Fruit fly (Drosophila melanogaster) whole organism, embryonic: ENCODE data around the gene Xe7.

Experiments used
- B-H2 ChIP-seq: fragments of 200-800 bp; sonication (Bioruptor generic); optimal IDR thresholded peaks from 2 replicates; lab custom pipeline; 2018; ENCODE audit warnings: missing biosample characterization, mild to moderate bottlenecking, missing genetic modification characterization
- BtbVII ChIP-seq: fragments of 200-800 bp; sonication (Bioruptor generic); optimal IDR thresholded peaks from 3 replicates; lab custom pipeline; 2017; ENCODE audit warnings: missing biosample characterization, mild to moderate bottlenecking, missing genetic modification characterization
- CG10462 ChIP-seq: fragments of 200-800 bp; sonication (Bioruptor generic); optimal IDR thresholded peaks from 2 replicates; lab custom pipeline; 2016; ENCODE audit warnings: missing biosample characterization, missing genetic modification characterization
- CG11695 ChIP-seq: fragments of 200-800 bp; sonication (Bioruptor generic); IDR thresholded peaks from 3 replicates; pipeline ENCODE4 v1.3.6; 2022; ENCODE audit warnings: missing biosample characterization, missing genetic modification characterization
- CG12155 ChIP-seq: fragments of 200-800 bp; sonication (Bioruptor generic); optimal IDR thresholded peaks from 3 replicates; lab custom pipeline; 2016; ENCODE audit warnings: missing biosample characterization, missing genetic modification characterization
- CG13624 ChIP-seq: fragments of 200-800 bp; sonication (Bioruptor generic); optimal IDR thresholded peaks from 2 replicates; lab custom pipeline; 2016; ENCODE audit warnings: missing biosample characterization, missing genetic modification characterization
- CG13894 ChIP-seq: fragments of 200-800 bp; sonication (Bioruptor generic); optimal IDR thresholded peaks from 3 replicates; lab custom pipeline; 2018; ENCODE audit warnings: missing biosample characterization, mild to moderate bottlenecking, missing genetic modification characterization, moderate library complexity
- CG14014 ChIP-seq: fragments of 200-800 bp; sonication (Bioruptor generic); IDR thresholded peaks from 2 replicates; pipeline ENCODE4 v1.3.6; 2022; ENCODE audit warnings: missing biosample characterization, missing genetic modification characterization
- CG14050 ChIP-seq: fragments of 200-800 bp; sonication (Bioruptor generic); IDR thresholded peaks from 3 replicates; pipeline ENCODE4 v1.3.6; 2022; ENCODE audit warnings: missing biosample characterization, missing genetic modification characterization
- CG17359 ChIP-seq: fragments of 200-800 bp; sonication (Bioruptor generic); optimal IDR thresholded peaks from 3 replicates; lab custom pipeline; 2018; ENCODE audit warnings: missing biosample characterization, mild to moderate bottlenecking, missing genetic modification characterization, moderate library complexity
- CG17612 ChIP-seq: fragments of 200-800 bp; sonication (Bioruptor generic); IDR thresholded peaks from 2 replicates; pipeline ENCODE4 v1.3.6; 2022; ENCODE audit warnings: missing biosample characterization, missing genetic modification characterization
- CG17802 ChIP-seq: fragments of 200-800 bp; sonication (Bioruptor generic); optimal IDR thresholded peaks from 2 replicates; lab custom pipeline; 2018; ENCODE audit warnings: missing biosample characterization, mild to moderate bottlenecking, missing genetic modification characterization, moderate library complexity
- CG17829 ChIP-seq: fragments of 200-800 bp; optimal IDR thresholded peaks from 2 replicates; lab custom pipeline; 2019; ENCODE audit warnings: missing biosample characterization, mild to moderate bottlenecking, missing genetic modification characterization, moderate library complexity
- CG17912 ChIP-seq: fragments of 200-800 bp; sonication (Bioruptor generic); optimal IDR thresholded peaks from 2 replicates; lab custom pipeline; 2018; ENCODE audit warnings: missing biosample characterization, mild to moderate bottlenecking, missing genetic modification characterization
- CG2129 ChIP-seq: fragments of 200-800 bp; sonication (Bioruptor generic); IDR thresholded peaks from 2 replicates; pipeline ENCODE4 v1.3.6; 2022; ENCODE audit warnings: missing biosample characterization, missing genetic modification characterization; ENCODE audit not compliant: partially characterized antibody
- CG31224 ChIP-seq: fragments of 200-800 bp; sonication (Bioruptor generic); IDR thresholded peaks from 2 replicates; pipeline ENCODE4 v1.3.6; 2022; ENCODE audit warnings: missing biosample characterization, missing genetic modification characterization
- CG31388 ChIP-seq: fragments of 200-800 bp; sonication (Bioruptor generic); optimal IDR thresholded peaks from 2 replicates; lab custom pipeline; 2016; ENCODE audit warnings: missing biosample characterization, missing genetic modification characterization
- CG31441 ChIP-seq: fragments of 200-800 bp; sonication (Bioruptor generic); IDR thresholded peaks from 2 replicates; pipeline ENCODE4 v1.3.6; 2022; ENCODE audit warnings: missing biosample characterization, missing genetic modification characterization
- CG34376 ChIP-seq: fragments of 200-800 bp; sonication (Bioruptor generic); optimal IDR thresholded peaks from 2 replicates; lab custom pipeline; 2018; ENCODE audit warnings: missing biosample characterization, mild to moderate bottlenecking, missing genetic modification characterization
- CG3995 ChIP-seq: fragments of 200-800 bp; sonication (Bioruptor generic); optimal IDR thresholded peaks from 3 replicates; lab custom pipeline; 2016; ENCODE audit warnings: missing biosample characterization, missing genetic modification characterization
- CG7745 ChIP-seq: fragments of 200-800 bp; sonication (Bioruptor generic); optimal IDR thresholded peaks from 2 replicates; lab custom pipeline; 2018; ENCODE audit warnings: missing biosample characterization, mild to moderate bottlenecking, missing genetic modification characterization, moderate library complexity
- CG8359 ChIP-seq: fragments of 200-800 bp; sonication (Bioruptor generic); optimal IDR thresholded peaks from 2 replicates; lab custom pipeline; 2017; ENCODE audit warnings: missing biosample characterization, mild to moderate bottlenecking, missing genetic modification characterization, borderline replicate concordance
- CG8765 ChIP-seq: fragments of 200-800 bp; sonication (Bioruptor generic); IDR thresholded peaks from 2 replicates; pipeline ENCODE4 v1.3.6; 2022; ENCODE audit warnings: missing biosample characterization, missing genetic modification characterization
- E2f1 ChIP-seq: fragments of 200-800 bp; sonication (Bioruptor generic); IDR thresholded peaks from 2 replicates; pipeline ENCODE4 v1.3.6; 2022; ENCODE audit warnings: missing biosample characterization, missing genetic modification characterization
- GATAe ChIP-seq: fragments of 200-800 bp; sonication (Bioruptor generic); conservative IDR thresholded peaks from 2 replicates; pipeline ENCODE4 v1.3.6; 2022; ENCODE audit warnings: missing biosample characterization, missing genetic modification characterization
- Hr51 ChIP-seq, 2 experiments: fragments of 200-800 bp; sonication (Bioruptor generic); optimal IDR thresholded peaks; 2 replicates in 1 of 2; 3 replicates in 1 of 2; lab custom pipeline; 2016 to 2018; ENCODE audit warnings: missing biosample characterization in 2 of 2, missing genetic modification characterization in 2 of 2, mild to moderate bottlenecking in 1 of 2, moderate library complexity in 1 of 2
- Mes4 ChIP-seq: fragments of 200-800 bp; sonication (Bioruptor generic); optimal IDR thresholded peaks from 2 replicates; lab custom pipeline; 2016; ENCODE audit warnings: missing biosample characterization, missing genetic modification characterization
- Neu2 ChIP-seq: fragments of 200-800 bp; sonication (Bioruptor generic); optimal IDR thresholded peaks from 3 replicates; lab custom pipeline; 2016; ENCODE audit warnings: missing biosample characterization, missing genetic modification characterization, borderline replicate concordance
- Nf-YA ChIP-seq: fragments of 200-800 bp; sonication (Bioruptor generic); IDR thresholded peaks from 2 replicates; pipeline ENCODE4 v1.3.6; 2022; ENCODE audit warnings: missing biosample characterization, missing genetic modification characterization
- Ravus ChIP-seq: fragments of 200-800 bp; sonication (Bioruptor generic); IDR thresholded peaks from 2 replicates; pipeline ENCODE4 v1.3.6; 2022; ENCODE audit warnings: missing biosample characterization, missing genetic modification characterization
- Tbp ChIP-seq: fragments of >200 bp; optimal IDR thresholded peaks from 2 replicates; lab custom pipeline; 2018; ENCODE audit warnings: missing biosample characterization, missing genetic modification characterization
- br ChIP-seq: fragments of >200 bp; optimal IDR thresholded peaks from 2 replicates; lab custom pipeline; 2017
- cas ChIP-seq: fragments of 200-800 bp; sonication (Bioruptor generic); IDR thresholded peaks from 2 replicates; pipeline ENCODE4 v1.3.6; 2022; ENCODE audit warnings: missing biosample characterization, missing genetic modification characterization
- chm ChIP-seq: fragments of 200-800 bp; sonication (Bioruptor generic); IDR thresholded peaks from 2 replicates; pipeline ENCODE4 v1.3.6; 2022; ENCODE audit warnings: missing biosample characterization, missing genetic modification characterization
- disco-r ChIP-seq: fragments of 200-800 bp; sonication (Bioruptor generic); optimal IDR thresholded peaks from 2 replicates; lab custom pipeline; 2016; ENCODE audit warnings: missing biosample characterization, missing genetic modification characterization
- gsb ChIP-seq: fragments of 200-800 bp; sonication (Bioruptor generic); IDR thresholded peaks from 2 replicates; pipeline ENCODE4 v1.3.6; 2022; ENCODE audit warnings: missing biosample characterization, missing genetic modification characterization
- hth ChIP-seq: fragments of >200 bp; optimal IDR thresholded peaks from 2 replicates; lab custom pipeline; 2017; ENCODE audit warnings: inconsistent platforms
- ind ChIP-seq: fragments of 200-800 bp; sonication (Bioruptor generic); optimal IDR thresholded peaks from 3 replicates; lab custom pipeline; 2016; ENCODE audit warnings: missing biosample characterization, missing genetic modification characterization
- knrl ChIP-seq: fragments of 200-800 bp; sonication (Bioruptor generic); IDR thresholded peaks from 3 replicates; pipeline ENCODE4 v1.3.6; 2022; ENCODE audit warnings: missing biosample characterization, missing genetic modification characterization; ENCODE audit not compliant: partially characterized antibody
- lbe ChIP-seq: fragments of 200-800 bp; sonication (Bioruptor generic); optimal IDR thresholded peaks from 2 replicates; lab custom pipeline; 2016; ENCODE audit warnings: missing biosample characterization, mild to moderate bottlenecking, missing genetic modification characterization
- lilli ChIP-seq: fragments of 200-800 bp; sonication (Bioruptor generic); optimal IDR thresholded peaks from 3 replicates; lab custom pipeline; 2016; ENCODE audit warnings: missing biosample characterization, missing genetic modification characterization
- nmo ChIP-seq: fragments of 200-800 bp; sonication (Bioruptor generic); optimal IDR thresholded peaks from 2 replicates; lab custom pipeline; 2018; ENCODE audit warnings: missing biosample characterization, mild to moderate bottlenecking, missing genetic modification characterization, moderate library complexity
- oc ChIP-seq: fragments of 200-800 bp; sonication (Bioruptor generic); optimal IDR thresholded peaks from 2 replicates; lab custom pipeline; 2018; ENCODE audit warnings: missing biosample characterization, mild to moderate bottlenecking, missing genetic modification characterization, moderate library complexity
- psq ChIP-seq: fragments of 200-800 bp; sonication (Bioruptor generic); optimal IDR thresholded peaks from 2 replicates; lab custom pipeline; 2017; ENCODE audit warnings: missing biosample characterization, missing genetic modification characterization
- pzg ChIP-seq: fragments of 200-800 bp; sonication (Bioruptor generic); optimal IDR thresholded peaks from 3 replicates; lab custom pipeline; 2018; ENCODE audit warnings: missing biosample characterization, mild to moderate bottlenecking, missing genetic modification characterization, moderate library complexity
- rib ChIP-seq: fragments of 200-800 bp; sonication (Bioruptor generic); IDR thresholded peaks from 2 replicates; pipeline ENCODE4 v1.3.6; 2022; ENCODE audit warnings: missing biosample characterization, missing genetic modification characterization
- sens ChIP-seq: fragments of 200-800 bp; sonication (Bioruptor generic); peaks from one replicate; lab custom pipeline; 2016; ENCODE audit warnings: missing biosample characterization, missing genetic modification characterization
- sisA ChIP-seq: fragments of 200-800 bp; sonication (Bioruptor generic); IDR thresholded peaks from 2 replicates; pipeline ENCODE4 v1.3.6; 2022; ENCODE audit warnings: missing biosample characterization, missing genetic modification characterization
- sr ChIP-seq: fragments of 200-800 bp; sonication (Bioruptor generic); IDR thresholded peaks from 3 replicates; pipeline ENCODE4 v1.3.6; 2022; ENCODE audit warnings: missing biosample characterization, missing genetic modification characterization
- vnd ChIP-seq: fragments of 200-800 bp; sonication (Bioruptor generic); IDR thresholded peaks from 3 replicates; pipeline ENCODE4 v1.3.6; 2022; ENCODE audit warnings: missing biosample characterization, missing genetic modification characterization; ENCODE audit not compliant: partially characterized antibody
- wek ChIP-seq: fragments of 200-800 bp; sonication (Bioruptor generic); optimal IDR thresholded peaks from 3 replicates; lab custom pipeline; 2018; ENCODE audit warnings: missing biosample characterization, mild to moderate bottlenecking, missing genetic modification characterization, moderate library complexity

Xe7 gene

dm6 chr3R:5660198-5660893 is 8.8 kb downstream of the Xe7 start, which contains the start of gene Wdr33 (continued):
- TF ChIP-seq CG8359 (GFP tag; lab: Kevin White, UChicago) (no peak), CG17612 (GFP tag; lab: Robert Waterston, UW) (no peak), ind (GFP tag; lab: Kevin White, UChicago) (peak; percentile 38), CG31224 (GFP tag; lab: Robert Waterston, UW) (no peak), Neu2 (GFP tag; lab: Kevin White, UChicago) (no peak), psq (GFP tag; lab: Kevin White, UChicago) (no peak), gsb (no peak), hth (lab: Kevin White, UChicago) (no peak), Mes4 (GFP tag; lab: Kevin White, UChicago) (no peak), br (lab: Kevin White, UChicago) (no peak), CG34376 (GFP tag; lab: Kevin White, UChicago) (no peak), knrl (GFP tag; lab: Robert Waterston, UW) (peak; percentile 94), CG7745 (tag; lab: Kevin White, UChicago) (no peak), CG2129 (GFP tag; lab: Robert Waterston, UW) (peak; percentile 89), Ravus (GFP tag; lab: Robert Waterston, UW) (no peak), CG17802 (no peak), CG14014 (GFP tag; lab: Robert Waterston, UW) (no peak), CG13894 (tag; lab: Kevin White, UChicago) (no peak), CG10462 (GFP tag; lab: Kevin White, UChicago) (peak; percentile 45), lbe (GFP tag; lab: Kevin White, UChicago) (no peak), CG8765 (GFP tag; lab: Robert Waterston, UW) (no peak), CG31441 (GFP tag; lab: Robert Waterston, UW) (no peak), E2f1 (peak; percentile 13; the same call in 1 of the 2 replicates), sens (GFP tag; lab: Kevin White, UChicago) (peak; percentile 77), wek (GFP tag; lab: Kevin White, UChicago) (no peak), GATAe (GFP tag; lab: Robert Waterston, UW) (no peak), disco-r (GFP tag; lab: Kevin White, UChicago) (no peak), CG3995 (GFP tag; lab: Kevin White, UChicago) (peak; percentile 60), vnd (GFP tag; lab: Robert Waterston, UW) (peak; percentile 88), CG17912 (GFP tag; lab: Kevin White, UChicago) (no peak), Tbp (GFP tag; lab: Kevin White, UChicago) (no peak), chm (GFP tag; lab: Robert Waterston, UW) (no peak), CG17359 (peak; percentile 16), pzg (peak; percentile 33), Nf-YA (GFP tag; lab: Robert Waterston, UW) (no peak), CG12155 (GFP tag; lab: Kevin White, UChicago) (peak; percentile 83), sisA (GFP tag; lab: Robert Waterston, UW) (peak; percentile 25; the same call in 1 of the 2 replicates), rib (GFP tag; lab: Robert Waterston, UW) (no peak), CG17829 (peak; percentile 18), B-H2 (GFP tag; lab: Kevin White, UChicago) (no peak), CG13624 (GFP tag; lab: Kevin White, UChicago) (no peak), BtbVII (GFP tag; lab: Kevin White, UChicago) (peak; percentile 27), Hr51 (GFP tag; optimal IDR thresholded peaks at IDR 0.05; lab: Kevin White, UChicago) (no peak), sr (GFP tag; lab: Robert Waterston, UW) (0 out of 3 replicates have a peak, but pooled peaks have one; percentile 25), lilli (GFP tag; lab: Kevin White, UChicago) (peak; percentile 22), nmo (GFP tag; lab: Kevin White, UChicago) (peak; percentile 66), CG31388 (peak; percentile 21), CG14050 (GFP tag; lab: Robert Waterston, UW) (no peak), oc (tag; lab: Kevin White, UChicago) (no peak), cas (GFP tag; lab: Robert Waterston, UW) (no peak), CG11695 (no peak)
